Worm (Caenorhabditis elegans) whole organism, mixed stage, embryonic: ENCODE data around the gene F59B2.3.

ENCODE experiments used
- M03D4.4 ChIP-seq: sonication (generic microtip); optimal IDR thresholded peaks from 2 replicates; lab custom pipeline; 2017; ENCODE audit warnings: mild to moderate bottlenecking, missing genetic modification characterization, missing compliant biosample characterization
- bed-3 ChIP-seq: fragments of 200-800 bp; sonication (Bioruptor generic); optimal IDR thresholded peaks from 3 replicates; lab custom pipeline; 2018; ENCODE audit warnings: mild to moderate bottlenecking, missing genetic modification characterization, moderate library complexity, missing compliant biosample characterization
- blmp-1 ChIP-seq: fragments of 150-350 bp; optimal IDR thresholded peaks from 2 replicates; lab custom pipeline; 2014; ENCODE audit warnings: missing biosample characterization, missing genetic modification characterization
- ceh-39 ChIP-seq: fragments of 150-350 bp; optimal IDR thresholded peaks from 2 replicates; lab custom pipeline; 2014; ENCODE audit warnings: missing biosample characterization, missing genetic modification characterization
- ceh-43 ChIP-seq: fragments of 200-800 bp; sonication (Bioruptor generic); optimal IDR thresholded peaks from 2 replicates; lab custom pipeline; 2018; ENCODE audit warnings: mild to moderate bottlenecking, missing genetic modification characterization, moderate library complexity, missing compliant biosample characterization
- ces-1 ChIP-seq: fragments of 150-350 bp; optimal IDR thresholded peaks from 2 replicates; lab custom pipeline; 2014; ENCODE audit warnings: missing biosample characterization, missing genetic modification reagents, missing genetic modification characterization
- cnd-1 ChIP-seq: fragments of 200-800 bp; sonication (Bioruptor generic); optimal IDR thresholded peaks from 2 replicates; lab custom pipeline; 2018; ENCODE audit warnings: mild to moderate bottlenecking, missing genetic modification characterization, missing compliant biosample characterization
- drap-1 ChIP-seq: fragments of 200-800 bp; sonication (Bioruptor generic); optimal IDR thresholded peaks from 3 replicates; lab custom pipeline; 2018; ENCODE audit warnings: mild to moderate bottlenecking, missing genetic modification characterization, missing compliant biosample characterization
- elt-1 ChIP-seq: sonication (generic microtip); optimal IDR thresholded peaks from 2 replicates; lab custom pipeline; 2017; ENCODE audit warnings: missing genetic modification characterization, mild to moderate bottlenecking, missing compliant biosample characterization, antibody characterized with exemption, moderate library complexity, borderline replicate concordance; ENCODE audit not compliant: insufficient read depth
- elt-3 ChIP-seq: fragments of 150-350 bp; optimal IDR thresholded peaks from 2 replicates; lab custom pipeline; 2014; ENCODE audit warnings: missing biosample characterization, missing genetic modification characterization
- flh-1 ChIP-seq: fragments of 200-800 bp; sonication (Bioruptor generic); optimal IDR thresholded peaks from 2 replicates; lab custom pipeline; 2018; ENCODE audit warnings: mild to moderate bottlenecking, missing genetic modification characterization, moderate library complexity, missing compliant biosample characterization
- ham-2 ChIP-seq: fragments of 200-800 bp; sonication (Bioruptor generic); optimal IDR thresholded peaks from 2 replicates; lab custom pipeline; 2018; ENCODE audit warnings: mild to moderate bottlenecking, missing genetic modification characterization, missing compliant biosample characterization
- hlh-1 ChIP-seq: fragments of 150-350 bp; optimal IDR thresholded peaks from 2 replicates; lab custom pipeline; 2014; ENCODE audit warnings: missing biosample characterization, missing genetic modification reagents, missing genetic modification characterization
- lin-13 ChIP-seq: fragments of 150-350 bp; optimal IDR thresholded peaks from 2 replicates; lab custom pipeline; 2014; ENCODE audit warnings: missing biosample characterization, missing genetic modification characterization
- lin-32 ChIP-seq: fragments of 200-800 bp; sonication (Bioruptor generic); optimal IDR thresholded peaks from 2 replicates; lab custom pipeline; 2018; ENCODE audit warnings: mild to moderate bottlenecking, missing genetic modification characterization, missing compliant biosample characterization
- lsy-2 ChIP-seq: fragments of 150-350 bp; optimal IDR thresholded peaks from 2 replicates; lab custom pipeline; 2014; ENCODE audit warnings: missing biosample characterization, missing genetic modification characterization
- mep-1 ChIP-seq: fragments of 150-350 bp; optimal IDR thresholded peaks from 2 replicates; lab custom pipeline; 2017; ENCODE audit warnings: missing biosample characterization, missing genetic modification reagents, missing genetic modification characterization, inconsistent platforms
- mls-2 ChIP-seq: sonication (generic microtip); optimal IDR thresholded peaks from 2 replicates; lab custom pipeline; 2016; ENCODE audit warnings: mild to moderate bottlenecking, missing genetic modification characterization, moderate library complexity, missing compliant biosample characterization
- nhr-12 ChIP-seq: fragments of 150-350 bp; optimal IDR thresholded peaks from 2 replicates; lab custom pipeline; 2014; ENCODE audit warnings: missing biosample characterization, missing genetic modification characterization
- nhr-2 ChIP-seq: fragments of 150-350 bp; optimal IDR thresholded peaks from 2 replicates; lab custom pipeline; 2014; ENCODE audit warnings: missing biosample characterization, missing genetic modification characterization
- nhr-237 ChIP-seq: fragments of 150-350 bp; optimal IDR thresholded peaks from 2 replicates; lab custom pipeline; 2014; ENCODE audit warnings: missing biosample characterization, missing genetic modification characterization
- nhr-28 ChIP-seq: fragments of 150-350 bp; optimal IDR thresholded peaks from 2 replicates; lab custom pipeline; 2014; ENCODE audit warnings: missing biosample characterization, missing genetic modification characterization
- nhr-76 ChIP-seq: sonication (generic microtip); optimal IDR thresholded peaks from 2 replicates; lab custom pipeline; 2017; ENCODE audit warnings: missing biosample characterization, missing genetic modification characterization
- pha-4 ChIP-seq: fragments of 150-350 bp; optimal IDR thresholded peaks from 2 replicates; lab custom pipeline; 2018; ENCODE audit warnings: missing biosample characterization, missing genetic modification reagents, missing genetic modification characterization
- sem-2 ChIP-seq: fragments of 200-800 bp; sonication (Bioruptor generic); optimal IDR thresholded peaks from 2 replicates; lab custom pipeline; 2018; ENCODE audit warnings: mild to moderate bottlenecking, missing genetic modification characterization, missing compliant biosample characterization
- snpc-4 ChIP-seq: fragments of 150-350 bp; optimal IDR thresholded peaks from 2 replicates; lab custom pipeline; 2014; ENCODE audit warnings: missing biosample characterization, missing genetic modification characterization
- sptf-1 ChIP-seq: sonication (generic microtip); optimal IDR thresholded peaks from 2 replicates; lab custom pipeline; 2017; ENCODE audit warnings: mild to moderate bottlenecking, missing genetic modification characterization, moderate library complexity, missing compliant biosample characterization
- tbx-8 ChIP-seq: fragments of 200-800 bp; sonication (Bioruptor generic); optimal IDR thresholded peaks from 2 replicates; lab custom pipeline; 2018; ENCODE audit warnings: mild to moderate bottlenecking, missing genetic modification characterization, moderate library complexity, missing compliant biosample characterization
- unc-120 ChIP-seq: sonication (generic microtip); optimal IDR thresholded peaks from 2 replicates; lab custom pipeline; 2017; ENCODE audit warnings: missing genetic modification characterization, missing compliant biosample characterization; ENCODE audit not compliant: poor library complexity, severe bottlenecking
- unc-39 ChIP-seq: fragments of 150-350 bp; optimal IDR thresholded peaks from 2 replicates; lab custom pipeline; 2014; ENCODE audit warnings: missing biosample characterization, missing genetic modification characterization
- zip-8 ChIP-seq: fragments of 150-350 bp; optimal IDR thresholded peaks from 2 replicates; lab custom pipeline; 2014; ENCODE audit warnings: missing biosample characterization, missing genetic modification characterization
- ztf-11 ChIP-seq: fragments of 150-350 bp; optimal IDR thresholded peaks from 2 replicates; lab custom pipeline; 2014; ENCODE audit warnings: missing biosample characterization, missing genetic modification characterization

The F59B2.3 gene

ce11 chrIII:8984412-8984811 is 15.2 kb downstream of the F59B2.3 start:
- no peak for TF ChIP-seq M03D4.4 (tag; lab: Kevin White, UChicago)
- TF ChIP-seq mep-1 (tag; lab: Kevin White, UChicago) = no peak
- TF ChIP-seq lsy-2 = no peak
- no peak for TF ChIP-seq zip-8 (tag; lab: Kevin White, UChicago)
- no peak for TF ChIP-seq nhr-28
- no peak for TF ChIP-seq tbx-8 (GFP tag; lab: Kevin White, UChicago)
- TF ChIP-seq unc-120 (tag; lab: Kevin White, UChicago) = no peak
- no peak for TF ChIP-seq sptf-1
- TF ChIP-seq pha-4 (tag; lab: Kevin White, UChicago) = no peak

- no peak for TF ChIP-seq M03D4.4 (tag; lab: Kevin White, UChicago)
- TF ChIP-seq elt-1 (tag; lab: Kevin White, UChicago) = no peak
- no peak for TF ChIP-seq elt-3
- TF ChIP-seq nhr-28 = no peak
- TF ChIP-seq blmp-1 (tag; lab: Kevin White, UChicago) = no peak
- no peak for TF ChIP-seq pha-4 (tag; lab: Kevin White, UChicago)
- no peak for TF ChIP-seq unc-120 (tag; lab: Kevin White, UChicago)
- TF ChIP-seq nhr-12 (tag; lab: Kevin White, UChicago) = no peak
- TF ChIP-seq cnd-1 = no peak
- no peak for TF ChIP-seq flh-1 (GFP tag; lab: Kevin White, UChicago)
- TF ChIP-seq bed-3 (GFP tag; lab: Kevin White, UChicago) = no peak
- TF ChIP-seq mep-1 (tag; lab: Kevin White, UChicago) = no peak
- TF ChIP-seq sem-2 (GFP tag; lab: Kevin White, UChicago) = no peak
- TF ChIP-seq sptf-1 = no peak
- no peak for TF ChIP-seq lsy-2
- no peak for TF ChIP-seq lin-13
- no peak for TF ChIP-seq unc-39 (tag; lab: Kevin White, UChicago)
- TF ChIP-seq lin-32 (GFP tag; lab: Kevin White, UChicago) = no peak
Measured at ce11 chrIII:8983811-8984210, 15.8 kb downstream of the F59B2.3 start.

- no peak for TF ChIP-seq mls-2
- TF ChIP-seq nhr-76 (tag; lab: Kevin White, UChicago) = no peak
- no peak for TF ChIP-seq ces-1
- no peak for TF ChIP-seq ceh-43
- TF ChIP-seq, all 35 proteins: peak for 0
Measured at ce11 chrIII:8983135-8983534, 16.4 kb downstream of the F59B2.3 start.

- TF ChIP-seq ceh-39 (tag; lab: Kevin White, UChicago) = no peak
- peak; percentile 97 for TF ChIP-seq ces-1
- peak; percentile 29 for TF ChIP-seq lsy-2
- TF ChIP-seq unc-39 (tag; lab: Kevin White, UChicago) = no peak
- TF ChIP-seq drap-1 (GFP tag; lab: Kevin White, UChicago) = no peak
- no peak for TF ChIP-seq ham-2 (GFP tag; lab: Kevin White, UChicago)
Measured at ce11 chrIII:8981847-8982479, 17.6 kb downstream of the F59B2.3 start, which contains the start of gene pde-2. Gene pde-2 (minus strand): TSS chrIII:8981897.

- TF ChIP-seq snpc-4 (tag; lab: Kevin White, UChicago) (no peak), ceh-43 (no peak), nhr-12 (tag; lab: Kevin White, UChicago) (no peak), nhr-237 (tag; lab: Kevin White, UChicago) (no peak), hlh-1 (tag; lab: Kevin White, UChicago) (no peak), nhr-28 (no peak), M03D4.4 (tag; lab: Kevin White, UChicago) (no peak), blmp-1 (tag; lab: Kevin White, UChicago) (no peak), nhr-2 (tag; lab: Kevin White, UChicago) (no peak), lin-32 (GFP tag; lab: Kevin White, UChicago) (no peak), zip-8 (tag; lab: Kevin White, UChicago) (no peak), lin-13 (no peak), sem-2 (GFP tag; lab: Kevin White, UChicago) (no peak), ztf-11 (tag; lab: Kevin White, UChicago) (no peak), pha-4 (tag; lab: Kevin White, UChicago) (no peak)
Measured at ce11 chrIII:8980892-8981291, 18.7 kb downstream of the F59B2.3 start.
